Worm (Caenorhabditis elegans) whole organism, young adult: ENCODE results near the gene T05H10.4.

Source experiments
- F10E7.11 ChIP-seq: sonication (generic microtip); optimal IDR thresholded peaks from 2 replicates; lab custom pipeline; 2017; ENCODE audit warnings: mild to moderate bottlenecking, missing genetic modification characterization, moderate library complexity, missing compliant biosample characterization
- F22D6.2 ChIP-seq: sonication (generic microtip); optimal IDR thresholded peaks from 2 replicates; lab custom pipeline; 2016; ENCODE audit warnings: mild to moderate bottlenecking, missing genetic modification characterization, missing compliant biosample characterization
- F23B12.7 ChIP-seq: sonication (generic microtip); optimal IDR thresholded peaks from 2 replicates; lab custom pipeline; 2017; ENCODE audit warnings: missing genetic modification characterization, mild to moderate bottlenecking, missing compliant biosample characterization, antibody characterized with exemption, moderate library complexity; ENCODE audit not compliant: insufficient read depth
- F55B11.4 ChIP-seq: sonication (generic microtip); optimal IDR thresholded peaks from 2 replicates; lab custom pipeline; 2016; ENCODE audit warnings: missing compliant biosample characterization, missing genetic modification characterization, borderline replicate concordance; ENCODE audit not compliant: insufficient read depth
- F57C9.4 ChIP-seq: sonication (generic microtip); optimal IDR thresholded peaks from 2 replicates; lab custom pipeline; 2017; ENCODE audit warnings: mild to moderate bottlenecking, missing genetic modification characterization, missing compliant biosample characterization
- T07F8.4 ChIP-seq: sonication (generic microtip); optimal IDR thresholded peaks from 2 replicates; lab custom pipeline; 2016; ENCODE audit warnings: mild to moderate bottlenecking, missing genetic modification characterization, moderate library complexity, missing compliant biosample characterization
- Y53F4B.3 ChIP-seq: fragments of 200-800 bp; sonication (Bioruptor generic); IDR thresholded peaks from 2 replicates; pipeline ENCODE4 v1.3.6; 2022; ENCODE audit warnings: missing genetic modification reagents, missing genetic modification characterization, missing compliant biosample characterization
- Y53G8AR.9 ChIP-seq: fragments of 200-800 bp; sonication (Bioruptor generic); conservative IDR thresholded peaks from 2 replicates; pipeline ENCODE4 v1.3.6; 2022; ENCODE audit warnings: missing genetic modification reagents, missing genetic modification characterization, missing compliant biosample characterization
- Y79H2A.3 ChIP-seq: fragments of 200-800 bp; sonication (Bioruptor generic); conservative IDR thresholded peaks from 2 replicates; pipeline ENCODE4 v1.3.6; 2022; ENCODE audit warnings: missing genetic modification reagents, missing genetic modification characterization, missing compliant biosample characterization
- Y95B8A.8 ChIP-seq: fragments of 200-800 bp; sonication (Bioruptor generic); IDR thresholded peaks from 2 replicates; pipeline ENCODE4 v1.3.6; 2022; ENCODE audit warnings: missing genetic modification reagents, missing genetic modification characterization, missing compliant biosample characterization
- ZK185.1 ChIP-seq: sonication (generic microtip); optimal IDR thresholded peaks from 2 replicates; lab custom pipeline; 2016; ENCODE audit warnings: mild to moderate bottlenecking, missing genetic modification characterization, missing compliant biosample characterization; ENCODE audit not compliant: poor library complexity, severe bottlenecking
- akir-1 ChIP-seq: fragments of 200-800 bp; sonication (Bioruptor generic); optimal IDR thresholded peaks from 2 replicates; lab custom pipeline; 2018; ENCODE audit warnings: mild to moderate bottlenecking, missing genetic modification characterization, moderate library complexity, missing compliant biosample characterization
- ama-1 ChIP-seq, 3 experiments: fragments of 150-350 bp in 1 of 3; sonication (generic microtip) in 2 of 3; optimal IDR thresholded peaks; 2 replicates each; lab custom pipeline; 2014 to 2018; ENCODE audit warnings: missing biosample characterization in 2 of 3, missing genetic modification characterization in 2 of 3, missing genetic modification reagents in 2 of 3
- attf-5 ChIP-seq: fragments of 200-800 bp; sonication (Bioruptor generic); optimal IDR thresholded peaks from 2 replicates; lab custom pipeline; 2018; ENCODE audit warnings: mild to moderate bottlenecking, missing genetic modification characterization, missing compliant biosample characterization
- ccch-3 ChIP-seq: fragments of 200-800 bp; sonication (Bioruptor generic); optimal IDR thresholded peaks from 2 replicates; lab custom pipeline; 2018; ENCODE audit warnings: mild to moderate bottlenecking, missing genetic modification characterization, missing compliant biosample characterization
- cebp-1 ChIP-seq, 2 experiments: fragments of 200-800 bp in 1 of 2; sonication (Bioruptor generic) in 1 of 2; sonication (generic microtip) in 1 of 2; IDR thresholded peaks in 1 of 2; optimal IDR thresholded peaks in 1 of 2; 2 replicates each; pipeline versions ENCODE4 v1.3.6 to Lab custom; 2017 to 2022; ENCODE audit warnings: missing compliant biosample characterization in 2 of 2, missing genetic modification characterization in 2 of 2, mild to moderate bottlenecking in 1 of 2, missing genetic modification reagents in 1 of 2, moderate library complexity in 1 of 2
- ceh-100 ChIP-seq: fragments of 200-800 bp; sonication (Bioruptor generic); IDR thresholded peaks from 2 replicates; pipeline ENCODE4 v1.3.6; 2022; ENCODE audit warnings: missing genetic modification reagents, missing genetic modification characterization, missing compliant biosample characterization
- ceh-40 ChIP-seq: fragments of 200-800 bp; sonication (Bioruptor generic); IDR thresholded peaks from 2 replicates; pipeline ENCODE4 v1.3.6; 2022; ENCODE audit warnings: missing genetic modification characterization, missing compliant biosample characterization
- ceh-58 ChIP-seq: fragments of 200-800 bp; sonication (Bioruptor generic); IDR thresholded peaks from 2 replicates; pipeline ENCODE4 v1.3.6; 2022; ENCODE audit warnings: missing genetic modification characterization, missing compliant biosample characterization
- ceh-91 ChIP-seq: fragments of 200-800 bp; sonication (Bioruptor generic); IDR thresholded peaks from 2 replicates; pipeline ENCODE4 v1.3.6; 2022; ENCODE audit warnings: missing genetic modification reagents, missing genetic modification characterization, missing compliant biosample characterization
- die-1 ChIP-seq: sonication (generic microtip); optimal IDR thresholded peaks from 2 replicates; lab custom pipeline; 2016; ENCODE audit warnings: missing genotype, mild to moderate bottlenecking, missing genetic modification characterization, missing compliant biosample characterization
- egrh-3 ChIP-seq: fragments of 200-800 bp; sonication (Bioruptor generic); IDR thresholded peaks from 2 replicates; pipeline ENCODE4 v1.3.6; 2022; ENCODE audit warnings: missing genetic modification reagents, missing genetic modification characterization, missing compliant biosample characterization
- ekl-4 ChIP-seq: fragments of 200-800 bp; sonication (Bioruptor generic); IDR thresholded peaks from 2 replicates; pipeline ENCODE4 v1.3.6; 2022; ENCODE audit warnings: missing genetic modification reagents, missing genetic modification characterization, missing compliant biosample characterization
- him-1 ChIP-seq: sonication (generic microtip); optimal IDR thresholded peaks from 2 replicates; lab custom pipeline; 2016; ENCODE audit warnings: missing genotype, missing genetic modification reagents, missing genetic modification characterization, missing compliant biosample characterization
- hrde-1 ChIP-seq: sonication (generic microtip); optimal IDR thresholded peaks from 2 replicates; lab custom pipeline; 2016; ENCODE audit warnings: missing genetic modification characterization, mild to moderate bottlenecking, missing compliant biosample characterization, moderate library complexity, missing genotype, missing genetic modification reagents, borderline replicate concordance
- lag-1 ChIP-seq: fragments of 200-800 bp; sonication (Bioruptor generic); IDR thresholded peaks from 2 replicates; pipeline ENCODE4 v1.3.6; 2022; ENCODE audit warnings: missing genetic modification reagents, missing genetic modification characterization, missing compliant biosample characterization
- let-607 ChIP-seq, 2 experiments: fragments of 200-800 bp in 1 of 2; sonication (Bioruptor generic) in 1 of 2; sonication (generic microtip) in 1 of 2; optimal IDR thresholded peaks; 2 replicates each; lab custom pipeline; 2016 to 2018; ENCODE audit warnings: mild to moderate bottlenecking in 2 of 2, missing compliant biosample characterization in 2 of 2, missing genetic modification characterization in 2 of 2, moderate library complexity in 2 of 2, missing genotype in 1 of 2
- lin-40 ChIP-seq: sonication (generic microtip); optimal IDR thresholded peaks from 2 replicates; lab custom pipeline; 2016; ENCODE audit warnings: missing genetic modification characterization, mild to moderate bottlenecking, missing compliant biosample characterization, missing genotype, missing genetic modification reagents
- lir-1 ChIP-seq: fragments of 200-800 bp; sonication (Bioruptor generic); conservative IDR thresholded peaks from 2 replicates; pipeline ENCODE4 v1.3.6; 2022; ENCODE audit warnings: missing genetic modification reagents, missing genetic modification characterization, missing compliant biosample characterization
- lsl-1 ChIP-seq: fragments of 200-800 bp; sonication (Bioruptor generic); optimal IDR thresholded peaks from 2 replicates; lab custom pipeline; 2018; ENCODE audit warnings: mild to moderate bottlenecking, missing genetic modification characterization, moderate library complexity, missing compliant biosample characterization
- madf-3 ChIP-seq: fragments of 200-800 bp; sonication (Bioruptor generic); IDR thresholded peaks from 2 replicates; pipeline ENCODE4 v1.3.6; 2022; ENCODE audit warnings: missing genetic modification reagents, missing genetic modification characterization, missing compliant biosample characterization
- mes-4 ChIP-seq: sonication (generic microtip); optimal IDR thresholded peaks from 2 replicates; lab custom pipeline; 2016; ENCODE audit warnings: missing genotype, missing genetic modification characterization, missing compliant biosample characterization
- nfya-1 ChIP-seq: sonication (generic microtip); optimal IDR thresholded peaks from 2 replicates; lab custom pipeline; 2017; ENCODE audit warnings: antibody characterized with exemption, missing compliant biosample characterization, missing genetic modification characterization, borderline replicate concordance; ENCODE audit not compliant: insufficient read depth
- nfya-2 ChIP-seq: fragments of 200-800 bp; sonication (Bioruptor generic); IDR thresholded peaks from 2 replicates; pipeline ENCODE4 v1.3.6; 2022; ENCODE audit warnings: missing genetic modification reagents, missing genetic modification characterization, missing compliant biosample characterization
- nhr-120 ChIP-seq: fragments of 200-800 bp; sonication (Bioruptor generic); IDR thresholded peaks from 2 replicates; pipeline ENCODE4 v1.3.6; 2022; ENCODE audit warnings: missing genetic modification characterization, missing compliant biosample characterization
- nhr-27 ChIP-seq: fragments of 200-800 bp; sonication (Bioruptor generic); optimal IDR thresholded peaks from 2 replicates; lab custom pipeline; 2018; ENCODE audit warnings: mild to moderate bottlenecking, missing genetic modification characterization, moderate library complexity, missing compliant biosample characterization
- pbrm-1 ChIP-seq: fragments of 200-800 bp; sonication (Bioruptor generic); IDR thresholded peaks from 2 replicates; pipeline ENCODE4 v1.3.6; 2022; ENCODE audit warnings: missing genetic modification reagents, missing genetic modification characterization, missing compliant biosample characterization
- pha-4 ChIP-seq: fragments of 150-350 bp; sonication (generic microtip); optimal IDR thresholded peaks from 2 replicates; lab custom pipeline; 2014; ENCODE audit warnings: missing biosample characterization, missing genetic modification reagents, missing genetic modification characterization
- rec-8 ChIP-seq, 2 experiments: sonication (generic microtip); optimal IDR thresholded peaks; 2 replicates each; lab custom pipeline; 2016; ENCODE audit warnings: mild to moderate bottlenecking in 2 of 2, missing genetic modification characterization in 2 of 2, missing genetic modification reagents in 2 of 2, missing genotype in 2 of 2, missing biosample characterization in 1 of 2, missing compliant biosample characterization in 1 of 2, moderate library complexity in 1 of 2
- snpc-1.3 ChIP-seq: sonication (generic microtip); optimal IDR thresholded peaks from 2 replicates; lab custom pipeline; 2017; ENCODE audit warnings: missing genetic modification characterization, mild to moderate bottlenecking, missing compliant biosample characterization, antibody characterized with exemption, moderate library complexity, missing genotype, missing genetic modification reagents; ENCODE audit not compliant: insufficient read depth
- unc-62 ChIP-seq: fragments of 150-350 bp; optimal IDR thresholded peaks from 2 replicates; lab custom pipeline; 2014; ENCODE audit warnings: missing biosample characterization, missing genetic modification reagents, missing genetic modification characterization
- zfh-2 ChIP-seq: fragments of 200-800 bp; sonication (Bioruptor generic); conservative IDR thresholded peaks from 2 replicates; pipeline ENCODE4 v1.3.6; 2022; ENCODE audit warnings: missing genetic modification reagents, missing genetic modification characterization, missing compliant biosample characterization
- zim-3 ChIP-seq: sonication (generic microtip); optimal IDR thresholded peaks from 2 replicates; lab custom pipeline; 2017; ENCODE audit warnings: mild to moderate bottlenecking, missing genetic modification characterization, moderate library complexity, missing compliant biosample characterization
- ztf-25 ChIP-seq: fragments of 200-800 bp; sonication (Bioruptor generic); IDR thresholded peaks from 2 replicates; pipeline ENCODE4 v1.3.6; 2022; ENCODE audit warnings: missing genetic modification reagents, missing genetic modification characterization, missing compliant biosample characterization
- ztf-26 ChIP-seq: sonication (generic microtip); optimal IDR thresholded peaks from 2 replicates; lab custom pipeline; 2017; ENCODE audit warnings: missing genetic modification characterization, missing compliant biosample characterization
- ztf-6 ChIP-seq: fragments of 200-800 bp; sonication (Bioruptor generic); IDR thresholded peaks from 2 replicates; pipeline ENCODE4 v1.3.6; 2022; ENCODE audit warnings: missing genetic modification reagents, missing genetic modification characterization, missing compliant biosample characterization

Gene T05H10.4

DNA sequence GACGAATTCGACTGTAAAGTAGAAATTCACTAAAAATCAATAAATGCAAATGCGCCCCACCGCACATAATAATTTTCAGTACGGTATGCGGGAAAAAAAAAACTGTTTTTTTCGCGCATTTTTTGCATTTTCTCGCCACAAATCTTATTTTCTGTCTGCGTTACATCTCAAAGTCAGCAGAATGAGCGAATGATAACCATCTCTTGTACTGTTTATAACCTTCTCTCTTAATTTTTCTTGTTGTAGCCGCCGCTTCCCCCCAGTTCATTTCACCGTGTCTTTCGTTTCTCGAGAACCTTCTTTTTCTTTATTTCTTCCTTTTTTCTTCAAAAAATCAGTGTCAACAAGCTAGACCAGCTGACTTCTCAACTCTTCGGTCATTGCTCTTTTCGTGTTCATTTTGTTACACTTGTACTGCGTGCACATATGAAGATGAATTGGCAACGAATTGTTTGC, 37.4 kb upstream of the T05H10.4 start (continued):
- TF ChIP-seq lir-1 (GFP tag; lab: Robert Waterston, UW) (peak; percentile 50; the same call in 1 of the 2 replicates), pha-4 (tag; lab: Kevin White, UChicago) (peak; percentile 14), akir-1 (GFP tag; lab: Kevin White, UChicago) (no peak), F55B11.4 (tag; lab: Kevin White, UChicago) (no peak), ceh-58 (GFP tag; lab: Robert Waterston, UW) (no peak), mes-4 (tag; lab: Kevin White, UChicago) (no peak), madf-3 (GFP tag; lab: Robert Waterston, UW) (0 out of 2 replicates have a peak, but pooled peaks have one; percentile 73), let-607 (tag; optimal IDR thresholded peaks at IDR 0.05; lab: Kevin White, UChicago) (no peak), hrde-1 (tag; lab: Kevin White, UChicago) (peak; percentile 39), ccch-3 (GFP tag; lab: Kevin White, UChicago) (no peak), ZK185.1 (tag; lab: Kevin White, UChicago) (peak; percentile 26), lin-40 (tag; lab: Kevin White, UChicago) (peak; percentile 31), T07F8.4 (no peak), lag-1 (GFP tag; lab: Robert Waterston, UW) (0 out of 2 replicates have a peak, but pooled peaks have one; percentile 15), F10E7.11 (tag; lab: Kevin White, UChicago) (no peak), snpc-1.3 (tag; lab: Kevin White, UChicago) (no peak), attf-5 (GFP tag; lab: Kevin White, UChicago) (peak; percentile 26), ztf-26 (tag; lab: Kevin White, UChicago) (peak; percentile 77), egrh-3 (GFP tag; lab: Robert Waterston, UW) (no peak), ama-1 (optimal IDR thresholded peaks at IDR 0.05; lab: Kevin White, UChicago) (no peak), ama-1 (GFP tag; optimal IDR thresholded peaks at IDR 0.05; lab: Kevin White, UChicago) (no peak), ceh-100 (GFP tag; lab: Robert Waterston, UW) (peak; percentile 39; the same call in 1 of the 2 replicates), ceh-91 (GFP tag; lab: Robert Waterston, UW) (peak; percentile 95), Y79H2A.3 (GFP tag; lab: Robert Waterston, UW) (no peak), Y95B8A.8 (GFP tag; lab: Robert Waterston, UW) (peak; percentile 87), nfya-1 (tag; lab: Kevin White, UChicago) (no peak), die-1 (tag; lab: Kevin White, UChicago) (peak; percentile 20), nfya-2 (GFP tag; lab: Robert Waterston, UW) (no peak), nhr-120 (GFP tag; lab: Robert Waterston, UW) (no peak), zim-3 (tag; lab: Kevin White, UChicago) (no peak), pbrm-1 (GFP tag; lab: Robert Waterston, UW) (peak; percentile 51; the same call in 1 of the 2 replicates), unc-62 (GFP tag; lab: Kevin White, UChicago) (no peak), ztf-25 (GFP tag; lab: Robert Waterston, UW) (no peak), lsl-1 (GFP tag; lab: Kevin White, UChicago) (peak; percentile 90), cebp-1 (GFP tag; IDR thresholded peaks at IDR 0.05; lab: Robert Waterston, UW) (no peak), cebp-1 (tag; optimal IDR thresholded peaks at IDR 0.05; lab: Kevin White, UChicago) (peak; percentile 63), Y53G8AR.9 (GFP tag; lab: Robert Waterston, UW) (peak; percentile 90), rec-8 (tag; optimal IDR thresholded peaks at IDR 0.05; lab: Kevin White, UChicago) (no peak), ztf-6 (GFP tag; lab: Robert Waterston, UW) (no peak), ceh-40 (GFP tag; lab: Robert Waterston, UW) (no peak), him-1 (tag; lab: Kevin White, UChicago) (peak; percentile 45), F22D6.2 (tag; lab: Kevin White, UChicago) (no peak), F57C9.4 (tag; lab: Kevin White, UChicago) (no peak), Y53F4B.3 (GFP tag; lab: Robert Waterston, UW) (no peak), F23B12.7 (no peak), nhr-27 (tag; lab: Kevin White, UChicago) (no peak), zfh-2 (GFP tag; lab: Robert Waterston, UW) (no peak), ekl-4 (GFP tag; lab: Robert Waterston, UW) (peak; percentile 22; the same call in 1 of the 2 replicates)
